Fruit fly (Drosophila melanogaster) Kc167 (cell line): Measurements from ENCODE around the gene Hez.

ENCODE experiments used
- Myc ChIP-seq: fragments of >200 bp; optimal IDR thresholded peaks from 2 replicates; lab custom pipeline; 2017; ENCODE audit warnings: missing external identifiers
- Sin3A ChIP-seq: fragments of >200 bp; optimal IDR thresholded peaks from 2 replicates; lab custom pipeline; 2018; ENCODE audit warnings: missing external identifiers
- h ChIP-seq: fragments of >200 bp; optimal IDR thresholded peaks from 3 replicates; lab custom pipeline; 2018; ENCODE audit warnings: missing external identifiers
- insv ChIP-seq: fragments of >200 bp; optimal IDR thresholded peaks from 3 replicates; lab custom pipeline; 2018; ENCODE audit warnings: missing external identifiers
- psq ChIP-seq: fragments of >200 bp; optimal IDR thresholded peaks from 2 replicates; lab custom pipeline; 2017; ENCODE audit warnings: missing external identifiers
- ttk ChIP-seq: sonication (Bioruptor generic); optimal IDR thresholded peaks from 2 replicates; lab custom pipeline; 2017; ENCODE audit warnings: missing external identifiers

The Hez gene

dm6 chr3L:9864275-9865052, 30.1 kb downstream of the Hez start, which contains the start of the genes iPLA2-VIA and Ciz1:
iPLA2-VIA (minus strand) TSS chr3L:9864349.
Ciz1 (plus strand) TSS chr3L:9864639.
- TF ChIP-seq Myc = no peak
- no peak for TF ChIP-seq Sin3A
- no peak for TF ChIP-seq h
- TF ChIP-seq insv (lab: Kevin White, UChicago) = no peak
- TF ChIP-seq psq (lab: Kevin White, UChicago) = no peak
- no peak for TF ChIP-seq ttk (lab: Kevin White, UChicago)

- TF ChIP-seq h (no peak), insv (lab: Kevin White, UChicago) (no peak)
Measured at dm6 chr3L:9863656-9864055, 30.9 kb downstream of the Hez start.

dm6 chr3L:9859624-9860023, 34.9 kb downstream of the Hez start, which contains the start of gene CG10809:
CG10809 (minus strand) TSS chr3L:9859889.
- TF ChIP-seq Myc (no peak), h (no peak), Sin3A (no peak), insv (lab: Kevin White, UChicago) (no peak)

dm6 chr3L:9856430-9857218, 37.9 kb downstream of the Hez start:
- no peak for TF ChIP-seq insv (lab: Kevin White, UChicago)
- no peak for TF ChIP-seq ttk (lab: Kevin White, UChicago)
- no peak for TF ChIP-seq Myc
- no peak for TF ChIP-seq psq (lab: Kevin White, UChicago)
- no peak for TF ChIP-seq h
- TF ChIP-seq Sin3A = no peak

- TF ChIP-seq ttk (lab: Kevin White, UChicago) (no peak), h (no peak), insv (lab: Kevin White, UChicago) (no peak), Sin3A (no peak), psq (lab: Kevin White, UChicago) (no peak), Myc (no peak)
Measured at dm6 chr3L:9855784-9856426, 38.6 kb downstream of the Hez start.

- TF ChIP-seq psq (lab: Kevin White, UChicago) (peak; percentile 30), Myc (no peak)
Measured at dm6 chr3L:9854583-9855519, 39.7 kb downstream of the Hez start, which contains the start of gene RasGAP1. RasGAP1 (minus strand) TSS chr3L:9855285.

- TF ChIP-seq h = no peak
- TF ChIP-seq psq (lab: Kevin White, UChicago) = no peak
- TF ChIP-seq ttk (lab: Kevin White, UChicago) = no peak
- no peak for TF ChIP-seq Sin3A
- no peak for TF ChIP-seq insv (lab: Kevin White, UChicago)
- TF ChIP-seq Myc = no peak
Measured at dm6 chr3L:9853895-9854470, 40.6 kb downstream of the Hez start.

- TF ChIP-seq ttk (lab: Kevin White, UChicago) = no peak
- no peak for TF ChIP-seq psq (lab: Kevin White, UChicago)
- no peak for TF ChIP-seq Myc
- TF ChIP-seq Sin3A = no peak
- no peak for TF ChIP-seq insv (lab: Kevin White, UChicago)
- no peak for TF ChIP-seq h
Measured at dm6 chr3L:9853140-9853746, 41.3 kb downstream of the Hez start.

- no peak for TF ChIP-seq Myc
- TF ChIP-seq psq (lab: Kevin White, UChicago) = no peak
- no peak for TF ChIP-seq Sin3A
- no peak for TF ChIP-seq h
- TF ChIP-seq ttk (lab: Kevin White, UChicago) = no peak
- no peak for TF ChIP-seq insv (lab: Kevin White, UChicago)
Measured at dm6 chr3L:9851000-9851671, 43.4 kb downstream of the Hez start.

dm6 chr3L:9850114-9850513, 44.4 kb downstream of the Hez start:
- no peak for TF ChIP-seq insv (lab: Kevin White, UChicago)
- no peak for TF ChIP-seq Sin3A
- no peak for TF ChIP-seq ttk (lab: Kevin White, UChicago)
- TF ChIP-seq psq (lab: Kevin White, UChicago) = no peak
- no peak for TF ChIP-seq h
- no peak for TF ChIP-seq Myc

- TF ChIP-seq insv (lab: Kevin White, UChicago) = no peak
- no peak for TF ChIP-seq Myc
Measured at dm6 chr3L:9848744-9849143, 45.8 kb downstream of the Hez start.
